Worm (Caenorhabditis elegans) whole organism, young adult: Measurements from ENCODE around the gene C50E3.7.

ENCODE experiments used
- B0261.1 ChIP-seq: sonication (generic microtip); optimal IDR thresholded peaks from 2 replicates; lab custom pipeline; 2016; ENCODE audit warnings: mild to moderate bottlenecking, missing genetic modification characterization, moderate library complexity, missing compliant biosample characterization
- hsf-1 ChIP-seq: fragments of 200-800 bp; sonication (Bioruptor generic); IDR thresholded peaks from 2 replicates; pipeline ENCODE4 v1.3.6; 2022; ENCODE audit warnings: missing genetic modification reagents, missing genetic modification characterization, missing compliant biosample characterization
- lin-35 ChIP-seq, 3 experiments: fragments of 150-350 bp in 2 of 3; sonication (generic microtip) in 1 of 3; optimal IDR thresholded peaks; 2 replicates each; lab custom pipeline; 2014 to 2018; ENCODE audit warnings: missing biosample characterization in 3 of 3, missing genetic modification characterization in 3 of 3, missing genetic modification reagents in 3 of 3
- lin-54 ChIP-seq: fragments of 200-800 bp; sonication (Bioruptor generic); optimal IDR thresholded peaks from 2 replicates; lab custom pipeline; 2018; ENCODE audit warnings: mild to moderate bottlenecking, missing genetic modification characterization, missing compliant biosample characterization
- nfya-1 ChIP-seq: sonication (generic microtip); optimal IDR thresholded peaks from 2 replicates; lab custom pipeline; 2017; ENCODE audit warnings: antibody characterized with exemption, missing compliant biosample characterization, missing genetic modification characterization, borderline replicate concordance; ENCODE audit not compliant: insufficient read depth

ce11 chrV:7551821-7552220, 46.3 kb downstream of the C50E3.7 start, which contains the start of gene F19F10.3:
- TF ChIP-seq lin-35 (GFP tag; optimal IDR thresholded peaks at IDR 0.05; lab: Kevin White, UChicago) (no peak), lin-54 (GFP tag; lab: Kevin White, UChicago) (no peak), hsf-1 (GFP tag; lab: Robert Waterston, UW) (no peak), B0261.1 (tag; lab: Kevin White, UChicago) (no peak), nfya-1 (tag; lab: Kevin White, UChicago) (no peak)
